Worm (Caenorhabditis elegans): ENCODE measurements around the gene M01H9.4.

M01H9.4 gene

DNA sequence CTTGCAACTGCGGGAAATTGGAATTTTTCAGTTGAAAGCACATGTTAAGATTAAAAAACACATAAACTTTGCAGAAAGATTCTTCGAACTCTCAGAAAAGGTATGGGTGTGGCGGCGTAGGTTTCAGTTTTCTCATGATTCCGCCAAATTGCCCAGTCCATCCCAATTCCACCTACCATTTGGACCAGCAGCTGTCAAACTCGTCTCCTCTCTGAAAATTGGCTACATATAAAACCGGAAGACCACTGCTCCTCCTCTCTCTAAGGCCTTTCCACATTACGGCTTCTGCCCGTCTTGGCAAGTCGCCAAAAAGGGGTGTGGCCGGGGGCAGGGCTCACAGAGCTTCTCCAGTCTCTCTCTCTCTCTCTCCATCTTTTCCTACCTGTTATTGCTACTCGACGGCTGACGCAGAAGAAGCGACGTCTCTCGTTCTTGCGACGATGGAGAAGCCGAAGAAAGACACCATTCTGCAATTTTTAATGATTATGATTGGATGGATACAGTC, 7.5 kb upstream of the M01H9.4 start, which contains the start of gene ZK180.7:
TSS of gene ZK180.7 (plus strand) at position 395 of the 505 bp plus-strand sequence.
- no peak for TF ChIP-seq dao-5 (tag; optimal IDR thresholded peaks at IDR 0.05)
- TF ChIP-seq W03F9.2 (tag; optimal IDR thresholded peaks at IDR 0.05) = no peak
- no peak for TF ChIP-seq him-1 (tag; optimal IDR thresholded peaks at IDR 0.05)

ce11 chrIV:4486738-4487137, 4.0 kb upstream of the M01H9.4 start, which contains the start of gene trx-3:
TSS of gene trx-3 (plus strand) at chrIV:4487028.
- TF ChIP-seq dao-5 (tag; optimal IDR thresholded peaks at IDR 0.05) (no peak), him-1 (tag; optimal IDR thresholded peaks at IDR 0.05) (no peak), W03F9.2 (tag; optimal IDR thresholded peaks at IDR 0.05) (no peak)

- no peak for TF ChIP-seq dao-5 (tag; optimal IDR thresholded peaks at IDR 0.05)
- no peak for TF ChIP-seq W03F9.2 (tag; optimal IDR thresholded peaks at IDR 0.05)
- no peak for TF ChIP-seq him-1 (tag; optimal IDR thresholded peaks at IDR 0.05)
Observed at ce11 chrIV:4484555-4484954, 1.8 kb upstream of the M01H9.4 start.

DNA sequence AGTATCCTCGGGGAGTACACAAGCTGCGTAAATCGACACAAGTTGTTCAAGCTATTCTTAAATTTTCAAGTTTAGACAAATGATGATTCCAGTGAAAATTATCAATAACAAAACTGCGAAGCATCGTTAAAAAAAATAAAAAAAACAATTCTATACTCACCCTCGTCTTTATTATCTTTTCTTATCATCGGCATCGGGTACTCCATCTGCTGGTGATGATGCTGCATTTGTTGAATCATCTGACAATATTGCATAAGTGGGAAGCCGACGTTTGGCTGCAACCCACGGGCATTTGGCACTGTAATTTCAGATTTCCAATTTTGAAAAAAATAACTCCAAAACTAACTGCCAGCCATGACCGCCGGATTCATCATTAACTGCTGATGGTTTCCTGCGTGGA, 1.4 kb downstream of the M01H9.4 start:
- TF ChIP-seq dao-5 (tag; optimal IDR thresholded peaks at IDR 0.05) (no peak), W03F9.2 (tag; optimal IDR thresholded peaks at IDR 0.05) (no peak), him-1 (tag; optimal IDR thresholded peaks at IDR 0.05) (no peak)

DNA sequence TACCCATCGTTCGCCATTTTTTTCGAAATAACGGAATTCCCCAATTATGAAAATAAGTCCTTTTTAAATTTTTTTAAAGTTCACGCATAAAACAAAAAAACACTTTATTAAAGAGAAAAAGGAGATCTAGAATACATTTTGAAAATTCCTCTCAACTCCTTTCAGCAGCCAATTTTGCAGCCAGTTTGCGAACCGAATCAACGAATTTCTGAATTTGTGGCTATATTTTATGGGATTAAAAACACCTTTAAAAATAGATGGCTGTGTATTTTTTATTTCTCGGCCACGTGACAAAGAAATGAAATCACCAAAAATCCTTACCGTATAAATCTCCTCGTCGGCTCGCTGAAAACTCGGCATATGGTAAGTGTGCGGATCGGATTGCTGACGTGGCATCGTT, 2.7 kb downstream of the M01H9.4 start, which contains the start of gene M01H9.10:
TSS of gene M01H9.10 (minus strand) at position 101 of the 400 bp plus-strand sequence.
- TF ChIP-seq dao-5 (tag; optimal IDR thresholded peaks at IDR 0.05) = no peak
- TF ChIP-seq W03F9.2 (tag; optimal IDR thresholded peaks at IDR 0.05) = no peak
- TF ChIP-seq him-1 (tag; optimal IDR thresholded peaks at IDR 0.05) = no peak

DNA sequence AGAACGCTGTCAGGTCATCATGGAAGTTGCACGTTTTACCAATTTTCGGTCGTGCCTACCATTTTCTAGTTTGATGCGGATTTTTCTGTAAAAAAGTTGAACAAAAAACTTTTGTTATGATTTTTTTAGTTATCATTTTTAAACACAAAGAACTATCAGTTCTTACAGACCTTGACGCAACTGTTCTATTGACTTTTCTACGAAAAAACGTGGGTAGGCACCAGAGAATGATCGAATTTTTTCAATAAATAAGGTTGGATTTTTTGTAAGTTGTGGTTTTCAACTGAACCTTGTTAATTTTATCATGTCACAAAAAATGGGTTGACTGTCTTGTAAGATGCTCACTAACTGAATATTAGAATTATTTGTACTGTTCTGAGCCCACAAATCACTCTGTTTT, 4.1 kb downstream of the M01H9.4 start:
- no peak for TF ChIP-seq him-1 (tag; optimal IDR thresholded peaks at IDR 0.05)
- TF ChIP-seq W03F9.2 (tag; optimal IDR thresholded peaks at IDR 0.05) = no peak
- no peak for TF ChIP-seq dao-5 (tag; optimal IDR thresholded peaks at IDR 0.05)

DNA sequence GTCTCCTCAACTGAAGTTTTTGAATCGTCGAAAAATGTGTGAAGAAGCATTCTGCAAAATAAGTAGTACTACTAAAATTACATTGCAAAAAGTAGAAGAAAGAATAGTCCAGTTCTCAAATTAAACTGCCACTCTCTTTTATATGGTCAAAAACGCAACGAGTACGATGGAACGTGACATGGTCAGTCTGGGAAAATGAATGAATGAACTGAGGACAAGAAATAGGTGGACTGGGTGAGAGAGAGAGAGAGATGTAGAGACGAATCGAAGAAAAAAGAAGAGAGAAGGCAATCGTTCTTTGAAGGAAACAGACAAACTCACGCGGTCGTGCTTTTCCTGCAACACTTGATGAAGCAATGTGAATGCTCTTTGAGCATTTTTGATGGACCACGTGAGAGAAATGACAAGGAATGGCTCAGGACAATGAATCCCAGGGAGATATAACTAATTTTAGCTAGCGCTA, 5.7 kb downstream of the M01H9.4 start, which contains the start of gene M01H9.3:
TSS of gene M01H9.3 (minus strand) at position 51 of the 463 bp plus-strand sequence.
- TF ChIP-seq him-1 (tag; optimal IDR thresholded peaks at IDR 0.05) (no peak), W03F9.2 (tag; optimal IDR thresholded peaks at IDR 0.05) (no peak)

ce11 chrIV:4475362-4476086, 7.2 kb downstream of the M01H9.4 start:
- TF ChIP-seq him-1 (tag; optimal IDR thresholded peaks at IDR 0.05) = no peak
- TF ChIP-seq W03F9.2 (tag; optimal IDR thresholded peaks at IDR 0.05) = no peak
- TF ChIP-seq dao-5 (tag; optimal IDR thresholded peaks at IDR 0.05) = no peak

DNA sequence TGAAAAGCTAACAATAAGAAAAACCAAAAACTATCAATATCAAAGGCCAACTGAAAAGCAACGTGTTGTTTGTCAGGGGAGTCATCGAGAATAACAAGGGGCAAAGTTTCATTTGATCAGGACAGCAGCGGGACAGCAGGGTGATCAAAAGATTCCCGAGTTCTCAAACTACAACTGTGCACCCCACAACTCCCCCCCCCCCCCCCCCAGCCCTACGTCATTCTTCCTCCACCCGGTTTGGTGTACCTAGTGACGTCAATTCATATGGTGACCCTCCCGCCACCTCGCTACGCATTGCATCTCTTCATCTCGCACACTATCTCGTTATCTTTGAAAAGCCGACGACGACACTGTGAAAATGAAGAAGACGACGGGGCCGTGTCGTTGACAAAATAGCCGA, 8.9 kb downstream of the M01H9.4 start:
- no peak for TF ChIP-seq him-1 (tag; optimal IDR thresholded peaks at IDR 0.05)
- TF ChIP-seq dao-5 (tag; optimal IDR thresholded peaks at IDR 0.05) = no peak
- no peak for TF ChIP-seq W03F9.2 (tag; optimal IDR thresholded peaks at IDR 0.05)

ce11 chrIV:4472418-4473173, 10.1 kb downstream of the M01H9.4 start:
- TF ChIP-seq W03F9.2 (tag; optimal IDR thresholded peaks at IDR 0.05) (no peak), him-1 (tag; optimal IDR thresholded peaks at IDR 0.05) (no peak), dao-5 (tag; optimal IDR thresholded peaks at IDR 0.05) (no peak)

DNA sequence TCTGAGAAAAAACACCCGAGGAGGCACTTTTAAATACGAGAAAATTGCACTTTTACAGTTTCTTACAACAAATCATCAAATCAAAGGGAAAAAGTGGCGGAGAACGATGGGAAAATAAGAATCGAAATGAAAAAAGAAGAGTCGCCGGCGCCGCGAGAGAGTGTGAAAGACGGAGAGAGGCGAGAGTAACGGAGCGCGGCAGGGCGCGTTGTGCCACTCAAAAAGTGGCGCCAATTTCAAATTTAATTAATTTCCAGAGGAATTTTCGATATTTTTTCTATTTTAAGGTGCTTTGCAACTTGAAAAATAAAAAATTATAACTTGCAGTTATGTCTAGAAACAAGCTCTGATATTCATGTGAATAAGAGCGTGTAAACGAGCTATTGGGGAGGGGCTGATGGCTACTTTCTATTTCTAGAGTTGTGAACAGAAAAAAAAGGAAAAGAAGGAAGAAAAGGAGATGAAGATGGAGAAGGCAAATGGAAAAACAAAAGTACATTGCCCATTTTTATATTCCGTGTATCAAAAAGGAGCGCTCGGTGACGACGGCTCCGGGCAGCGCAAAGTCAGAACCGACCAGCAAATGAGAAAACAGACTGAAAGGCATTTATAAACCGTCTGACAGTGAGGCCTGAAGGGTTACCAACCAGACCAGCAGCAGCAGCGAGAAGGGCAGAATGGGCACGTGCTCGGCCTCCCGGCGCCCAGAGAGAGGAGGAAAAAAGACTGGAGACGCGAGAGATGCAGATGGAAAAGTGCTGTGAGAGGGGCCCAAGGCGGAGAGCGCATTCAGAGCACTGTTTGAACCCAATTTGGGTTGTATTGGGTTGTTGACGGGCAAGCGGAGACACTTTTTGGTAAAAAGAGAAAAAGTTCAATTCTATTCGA, 11.6 kb downstream of the M01H9.4 start:
- TF ChIP-seq W03F9.2 (tag; optimal IDR thresholded peaks at IDR 0.05) (peak; percentile 4), dao-5 (tag; optimal IDR thresholded peaks at IDR 0.05) (no peak), him-1 (tag; optimal IDR thresholded peaks at IDR 0.05) (no peak)

DNA sequence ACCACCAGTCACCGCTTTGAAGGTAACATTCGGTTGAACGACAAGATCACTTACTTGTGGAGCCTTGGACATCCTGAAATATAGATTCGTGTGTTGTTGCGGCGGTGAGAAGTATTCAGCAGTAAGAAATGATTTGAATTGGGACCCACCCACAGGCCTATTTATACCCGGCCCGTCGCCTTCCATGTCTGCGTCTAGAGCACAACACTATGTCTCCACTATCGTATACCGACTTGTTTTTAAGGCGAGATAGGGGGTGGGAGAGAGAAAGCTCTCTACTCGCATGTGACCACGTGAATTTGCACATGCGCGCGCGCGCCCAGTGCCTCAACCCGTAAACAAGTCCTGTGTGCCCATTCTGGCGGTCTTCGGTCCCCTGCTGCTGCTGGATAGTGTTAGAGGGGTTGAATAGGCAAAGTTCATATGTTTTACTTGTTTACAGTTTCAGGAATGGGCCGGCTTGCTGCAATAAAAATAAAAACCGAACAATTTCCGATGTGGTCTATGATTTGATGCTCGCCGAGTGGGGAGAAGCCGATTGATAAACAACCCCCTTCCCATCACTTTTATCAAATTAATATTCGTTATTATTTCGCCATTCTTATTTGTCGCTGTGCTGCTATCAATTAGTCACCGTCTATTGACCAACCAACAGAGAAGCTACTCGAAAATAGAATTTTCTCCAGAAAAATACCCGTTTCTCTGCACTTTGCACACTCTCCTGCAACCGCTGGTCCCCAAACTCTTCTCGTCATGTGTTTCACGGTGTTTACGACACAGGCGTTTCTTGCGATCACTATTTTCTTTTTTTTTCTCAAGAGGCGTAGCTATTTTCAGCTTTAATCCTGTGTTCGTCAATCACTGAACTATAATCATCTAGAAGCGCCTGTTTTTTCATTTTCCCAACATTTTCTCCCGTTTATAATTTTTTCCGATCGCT, 12.7 kb downstream of the M01H9.4 start:
- TF ChIP-seq W03F9.2 (tag; optimal IDR thresholded peaks at IDR 0.05) (peak; percentile 27), him-1 (tag; optimal IDR thresholded peaks at IDR 0.05) (peak; percentile 3), dao-5 (tag; optimal IDR thresholded peaks at IDR 0.05) (peak; percentile 25)
